Worm (Caenorhabditis elegans) whole organism, L1 larva: ENCODE results near the gene ceh-76.

ENCODE experiments used
- ceh-8 ChIP-seq: fragments of 200-800 bp; sonication (Bioruptor generic); optimal IDR thresholded peaks from 2 replicates; lab custom pipeline; 2018; ENCODE audit warnings: mild to moderate bottlenecking, missing genetic modification characterization, moderate library complexity, missing compliant biosample characterization
- ces-1 ChIP-seq: fragments of 150-350 bp; optimal IDR thresholded peaks from 2 replicates; lab custom pipeline; 2014; ENCODE audit warnings: missing biosample characterization, missing genetic modification reagents, missing genetic modification characterization
- nhr-71 ChIP-seq: sonication (generic microtip); optimal IDR thresholded peaks from 2 replicates; lab custom pipeline; 2016; ENCODE audit warnings: mild to moderate bottlenecking, missing genetic modification characterization, moderate library complexity, missing compliant biosample characterization
- skn-1 ChIP-seq: fragments of 150-350 bp; optimal IDR thresholded peaks from 2 replicates; lab custom pipeline; 2014; ENCODE audit warnings: missing biosample characterization, missing genetic modification characterization
- ztf-4 ChIP-seq: fragments of 150-350 bp; optimal IDR thresholded peaks from 2 replicates; lab custom pipeline; 2014; ENCODE audit warnings: missing biosample characterization, missing genetic modification characterization

DNA sequence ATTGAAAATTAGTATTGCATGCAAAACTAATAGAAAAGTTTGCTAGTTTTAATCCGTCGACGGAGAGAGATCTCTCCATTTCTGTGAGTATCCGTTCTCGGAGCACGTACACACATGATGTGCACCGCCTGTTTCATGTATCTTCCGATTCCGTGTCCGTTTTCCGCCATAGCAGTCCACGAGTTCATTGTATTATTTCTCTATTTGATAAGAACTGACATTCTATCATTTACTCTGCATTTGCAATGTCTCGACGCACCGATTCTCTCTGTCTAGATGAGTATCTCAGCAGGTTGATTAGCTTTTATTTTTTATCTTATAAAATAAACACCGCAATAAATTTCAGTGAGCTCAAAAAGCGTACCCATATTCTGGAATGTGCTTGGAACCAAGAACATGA is 24.4 kb upstream of the ceh-76 start:
- TF ChIP-seq ces-1 (no peak), ztf-4 (tag; lab: Kevin White, UChicago) (no peak), ceh-8 (GFP tag; lab: Kevin White, UChicago) (no peak), skn-1 (tag; lab: Kevin White, UChicago) (no peak), nhr-71 (no peak)
